Fruit fly (Drosophila melanogaster) whole organism, wandering third instar larva: Measurements from ENCODE around the gene armi.

Source experiments
- Dfd ChIP-seq: fragments of >200 bp; optimal IDR thresholded peaks from 2 replicates; lab custom pipeline; 2017; ENCODE audit warnings: missing biosample characterization, missing genetic modification characterization
- Dif ChIP-seq: fragments of 200-275, 200-300 bp; sonication (Bioruptor generic); optimal IDR thresholded peaks from 2 replicates; lab custom pipeline; 2018; ENCODE audit warnings: missing biosample characterization, missing genetic modification characterization; ENCODE audit not compliant: partially characterized antibody
- HLH106 ChIP-seq: fragments of 200-800 bp; optimal IDR thresholded peaks from 3 replicates; lab custom pipeline; 2019; ENCODE audit warnings: missing biosample characterization, mild to moderate bottlenecking, missing genetic modification characterization, moderate library complexity
- Hr78 ChIP-seq: fragments of >200 bp; optimal IDR thresholded peaks from 2 replicates; lab custom pipeline; 2017; ENCODE audit warnings: missing biosample characterization, missing genetic modification characterization
- Hr83 ChIP-seq: fragments of 200-300 bp; sonication (Bioruptor generic); optimal IDR thresholded peaks from 2 replicates; lab custom pipeline; 2016; ENCODE audit warnings: missing biosample characterization, mild to moderate bottlenecking, missing genetic modification characterization, moderate library complexity; ENCODE audit not compliant: poor library complexity, severe bottlenecking
- Myc ChIP-seq: fragments of >200 bp; optimal IDR thresholded peaks from 2 replicates; lab custom pipeline; 2017
- OdsH ChIP-seq: fragments of 200-800 bp; sonication (Bioruptor generic); optimal IDR thresholded peaks from 2 replicates; lab custom pipeline; 2016; ENCODE audit warnings: missing biosample characterization, mild to moderate bottlenecking, missing genetic modification characterization
- br ChIP-seq: fragments of 200-800 bp; sonication (Bioruptor generic); optimal IDR thresholded peaks from 2 replicates; lab custom pipeline; 2016; ENCODE audit warnings: missing biosample characterization, missing genetic modification characterization
- fru ChIP-seq: fragments of 200-800 bp; sonication (Bioruptor generic); optimal IDR thresholded peaks from 3 replicates; lab custom pipeline; 2016; ENCODE audit warnings: missing biosample characterization, mild to moderate bottlenecking, missing genetic modification characterization
- h ChIP-seq: fragments of 200-800 bp; sonication (Bioruptor generic); optimal IDR thresholded peaks from 3 replicates; lab custom pipeline; 2016; ENCODE audit warnings: missing biosample characterization, mild to moderate bottlenecking, missing genetic modification characterization
- pan ChIP-seq: fragments of >200 bp; optimal IDR thresholded peaks from 2 replicates; lab custom pipeline; 2017
- psq ChIP-seq: fragments of 200-800 bp; sonication (Bioruptor generic); optimal IDR thresholded peaks from 3 replicates; lab custom pipeline; 2017; ENCODE audit warnings: missing biosample characterization, mild to moderate bottlenecking, missing genetic modification characterization, moderate library complexity
- rgr ChIP-seq: fragments of 200-800 bp; sonication (Bioruptor generic); optimal IDR thresholded peaks from 3 replicates; lab custom pipeline; 2016; ENCODE audit warnings: missing biosample characterization, mild to moderate bottlenecking, missing genetic modification characterization
- usp ChIP-seq: fragments of >200 bp; optimal IDR thresholded peaks from 2 replicates; lab custom pipeline; 2017; ENCODE audit warnings: missing biosample characterization, missing genetic modification characterization

dm6 chr3L:3442751-3443524 lies 18.2 kb upstream of the armi start:
- no peak for TF ChIP-seq psq
- TF ChIP-seq fru (GFP tag; lab: Kevin White, UChicago): peak; percentile 6
- TF ChIP-seq br (GFP tag; lab: Kevin White, UChicago): no peak
- no peak for TF ChIP-seq pan
- no peak for TF ChIP-seq Hr78
- no peak for TF ChIP-seq Myc (lab: Kevin White, UChicago)
- TF ChIP-seq rgr: peak; percentile 46
- no peak for TF ChIP-seq Dfd (GFP tag; lab: Kevin White, UChicago)
- peak; percentile 4 for TF ChIP-seq h
- no peak for TF ChIP-seq HLH106 (tag; lab: Kevin White, UChicago)
- TF ChIP-seq Hr83: peak; percentile 95
- no peak for TF ChIP-seq Dif (GFP tag; lab: Kevin White, UChicago)
- TF ChIP-seq OdsH (GFP tag; lab: Kevin White, UChicago): peak; percentile 46
- TF ChIP-seq usp: no peak
